Worm (Caenorhabditis elegans): Measurements from ENCODE around the gene C39B5.5.

DNA sequence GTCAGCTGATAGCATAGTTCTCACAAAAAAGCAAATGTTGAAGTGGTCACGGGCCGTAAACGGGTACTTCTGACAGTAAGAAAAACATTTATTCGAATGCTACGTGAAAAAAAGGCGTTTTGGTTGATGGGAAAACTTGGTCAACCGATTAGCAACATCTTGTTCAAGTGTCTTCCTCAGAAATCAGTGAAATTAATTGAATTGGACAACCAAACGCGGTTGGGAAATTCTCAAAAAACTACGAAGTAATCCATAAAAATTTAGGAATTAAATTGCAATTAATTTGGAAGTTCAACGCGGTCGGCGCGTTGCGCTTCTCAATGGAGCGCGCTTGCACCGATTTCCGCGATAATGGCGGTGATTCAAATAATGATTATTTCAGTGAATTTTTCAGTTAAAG lies 51.4 kb downstream of the C39B5.5 start:
- TF ChIP-seq nhr-21 (tag; optimal IDR thresholded peaks at IDR 0.05), result no peak
- TF ChIP-seq C34F6.9 (tag; optimal IDR thresholded peaks at IDR 0.05), result no peak
- no peak for TF ChIP-seq nhr-237 (tag; optimal IDR thresholded peaks at IDR 0.05)
- TF ChIP-seq unc-39 (tag; optimal IDR thresholded peaks at IDR 0.05), result no peak
- no peak for TF ChIP-seq R02D3.7 (tag; optimal IDR thresholded peaks at IDR 0.05)
- TF ChIP-seq zag-1 (tag; optimal IDR thresholded peaks at IDR 0.05), result no peak
- TF ChIP-seq nhr-6 (tag; optimal IDR thresholded peaks at IDR 0.05), result no peak
- no peak for TF ChIP-seq mdl-1 (tag; optimal IDR thresholded peaks at IDR 0.05)
- no peak for TF ChIP-seq nhr-11 (tag; optimal IDR thresholded peaks at IDR 0.05)
- no peak for TF ChIP-seq lin-13 (GFP tag; optimal IDR thresholded peaks at IDR 0.05)
- TF ChIP-seq egl-27 (tag; optimal IDR thresholded peaks at IDR 0.05), result no peak
